Worm (Caenorhabditis elegans) whole organism, L3 larva: ENCODE data around the gene mev-1.

Experiments
- ama-1 ChIP-seq: fragments of 150-350 bp; optimal IDR thresholded peaks from 2 replicates; lab custom pipeline; 2018
- elt-1 ChIP-seq: fragments of 150-350 bp; optimal IDR thresholded peaks from 2 replicates; lab custom pipeline; 2014; ENCODE audit warnings: missing biosample characterization, missing genetic modification characterization
- elt-3 ChIP-seq, 3 experiments: fragments of 150-350 bp in 1 of 3; sonication (generic microtip) in 2 of 3; optimal IDR thresholded peaks; 2 replicates in 2 of 3; 4 replicates in 1 of 3; lab custom pipeline; 2014 to 2017; ENCODE audit warnings: missing biosample characterization in 3 of 3, missing genetic modification characterization in 3 of 3
- lin-15B ChIP-seq: fragments of 150-350 bp; optimal IDR thresholded peaks from 2 replicates; lab custom pipeline; 2014; ENCODE audit warnings: missing biosample characterization, missing genetic modification characterization
- lin-39 ChIP-seq: fragments of 150-350 bp; optimal IDR thresholded peaks from 2 replicates; lab custom pipeline; 2018; ENCODE audit warnings: missing biosample characterization, missing genetic modification reagents, missing genetic modification characterization
- nhr-12 ChIP-seq: fragments of 150-350 bp; optimal IDR thresholded peaks from 2 replicates; lab custom pipeline; 2014; ENCODE audit warnings: missing biosample characterization, missing genetic modification characterization
- nhr-25 ChIP-seq: sonication (generic microtip); optimal IDR thresholded peaks from 2 replicates; lab custom pipeline; 2017; ENCODE audit warnings: missing biosample characterization, missing genetic modification characterization
- nhr-76 ChIP-seq: fragments of 150-350 bp; sonication (generic microtip); optimal IDR thresholded peaks from 5 replicates; lab custom pipeline; 2014; ENCODE audit warnings: missing biosample characterization, missing genetic modification characterization
- pqm-1 ChIP-seq: fragments of 150-350 bp; optimal IDR thresholded peaks from 2 replicates; lab custom pipeline; 2017; ENCODE audit warnings: missing biosample characterization, missing genetic modification characterization, inconsistent platforms
- tbx-2 ChIP-seq: sonication (generic microtip); optimal IDR thresholded peaks from 2 replicates; lab custom pipeline; 2016; ENCODE audit warnings: mild to moderate bottlenecking, missing genetic modification characterization, missing compliant biosample characterization
- unc-62 ChIP-seq: fragments of 150-350 bp; sonication (generic microtip); optimal IDR thresholded peaks from 4 replicates; lab custom pipeline; 2014; ENCODE audit warnings: missing biosample characterization, missing genetic modification reagents, missing genetic modification characterization

DNA sequence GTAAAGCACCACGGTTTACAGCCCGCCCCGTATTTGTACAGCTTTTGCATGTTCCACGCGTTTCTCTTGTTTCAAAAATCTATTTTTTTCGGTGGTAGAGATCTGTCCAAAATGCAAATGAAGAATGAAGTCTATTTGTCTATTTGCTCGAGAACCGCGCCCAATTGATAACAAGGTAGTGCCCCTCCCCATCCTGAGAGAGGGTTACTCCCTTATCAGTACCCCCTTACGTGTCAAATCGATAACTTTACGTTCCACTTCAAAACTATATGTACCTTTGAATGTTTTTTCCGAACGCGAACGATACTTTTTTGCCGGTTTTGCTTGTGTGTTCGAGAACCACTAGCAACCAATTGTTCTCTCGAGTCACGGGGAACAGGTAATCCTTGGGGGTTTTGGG is 42.0 kb downstream of the mev-1 start:
- no peak for TF ChIP-seq nhr-25 (tag; lab: Kevin White, UChicago)
- TF ChIP-seq nhr-76 (tag; lab: Kevin White, UChicago) = no peak
- TF ChIP-seq elt-1 (tag; lab: Kevin White, UChicago) = no peak
- TF ChIP-seq ama-1 = no peak
- TF ChIP-seq tbx-2 (tag; lab: Kevin White, UChicago) = no peak
- no peak for TF ChIP-seq nhr-12
- TF ChIP-seq pqm-1 (tag; lab: Kevin White, UChicago) = no peak
- no peak for TF ChIP-seq lin-39 (tag; lab: Kevin White, UChicago)
- TF ChIP-seq elt-3 (tag; optimal IDR thresholded peaks at IDR 0.05; lab: Kevin White, UChicago) = no peak
- TF ChIP-seq lin-15B = no peak
- TF ChIP-seq unc-62 (GFP tag; lab: Kevin White, UChicago) = no peak
